Fruit fly (Drosophila melanogaster): ENCODE data around the gene CG18304.
A peak's percentile ranks its signal among the peaks of the same experiment; 100 is the strongest.

Gene CG18304

dm6 chr2L:6918517-6919202 is 24.0 kb downstream of the CG18304 start, which contains the start of gene nop5 (continued):
- no peak for TF ChIP-seq CG8319 (GFP tag; optimal IDR thresholded peaks at IDR 0.05)
- no peak for TF ChIP-seq CG16779 (tag; optimal IDR thresholded peaks at IDR 0.05)
- TF ChIP-seq CG6808 (GFP tag; optimal IDR thresholded peaks at IDR 0.05): no peak
- peak; percentile 47 for TF ChIP-seq Sox15 (GFP tag; optimal IDR thresholded peaks at IDR 0.05)
- no peak for TF ChIP-seq Hr39 (GFP tag; optimal IDR thresholded peaks at IDR 0.05)
- TF ChIP-seq svp (GFP tag): no peak
- TF ChIP-seq vri (GFP tag; optimal IDR thresholded peaks at IDR 0.05): no peak
- no peak for TF ChIP-seq Eip93F (GFP tag; optimal IDR thresholded peaks at IDR 0.05)
- no peak for TF ChIP-seq CG11762 (GFP tag; optimal IDR thresholded peaks at IDR 0.05; ENCODE audit: insufficient read depth)
- peak; percentile 29 for TF ChIP-seq lz (GFP tag; optimal IDR thresholded peaks at IDR 0.05)
- TF ChIP-seq CG10631 (GFP tag; optimal IDR thresholded peaks at IDR 0.05): no peak
- TF ChIP-seq CG15336 (GFP tag; IDR thresholded peaks at IDR 0.05): 0 out of 2 replicates have a peak, but pooled peaks have one; percentile 14
- peak; percentile 9; the same call in 1 of the 3 replicates for TF ChIP-seq CG6163 (GFP tag; IDR thresholded peaks at IDR 0.05)
- peak; percentile 60 for TF ChIP-seq CG32006 (GFP tag; optimal IDR thresholded peaks at IDR 0.05)

- TF ChIP-seq Sox15 (GFP tag; optimal IDR thresholded peaks at IDR 0.05) (no peak), topi (GFP tag; optimal IDR thresholded peaks at IDR 0.05) (no peak), CG6854 (GFP tag; optimal IDR thresholded peaks at IDR 0.05) (no peak), cyc (GFP tag; optimal IDR thresholded peaks at IDR 0.05) (no peak), CG10669 (GFP tag; optimal IDR thresholded peaks at IDR 0.05) (no peak), Hr4 (GFP tag; optimal IDR thresholded peaks at IDR 0.05) (no peak), Sox14 (GFP tag; optimal IDR thresholded peaks at IDR 0.05) (no peak), fd85E (GFP tag; optimal IDR thresholded peaks at IDR 0.05) (no peak), CG8119 (GFP tag; IDR thresholded peaks at IDR 0.05) (no peak), CG11902 (GFP tag; optimal IDR thresholded peaks at IDR 0.05) (no peak), CG6792 (GFP tag; optimal IDR thresholded peaks at IDR 0.05) (no peak), CG15336 (GFP tag; IDR thresholded peaks at IDR 0.05) (no peak), Blimp-1 (GFP tag; optimal IDR thresholded peaks at IDR 0.05) (no peak), pdm3 (GFP tag; optimal IDR thresholded peaks at IDR 0.05) (no peak), Ets96B (tag; optimal IDR thresholded peaks at IDR 0.05) (no peak), CG34406 (GFP tag; optimal IDR thresholded peaks at IDR 0.05) (no peak)
These were observed 26.3 kb downstream of the CG18304 start, which contains the start of gene CG32829 for dm6 chr2L:6916345-6916744. CG32829 (minus strand) TSS chr2L:6916445.

dm6 chr2L:6913964-6914363 is 28.6 kb downstream of the CG18304 start, which contains the start of gene Wee1:
Wee1 (minus strand) TSS chr2L:6914138.
- TF ChIP-seq dsx (GFP tag; optimal IDR thresholded peaks at IDR 0.05; ENCODE audit: poor library complexity, severe bottlenecking) (no peak), fd85E (GFP tag; optimal IDR thresholded peaks at IDR 0.05) (no peak), esn (GFP tag; optimal IDR thresholded peaks at IDR 0.05) (no peak), salr (GFP tag; optimal IDR thresholded peaks at IDR 0.05) (no peak), CG11762 (GFP tag; optimal IDR thresholded peaks at IDR 0.05; ENCODE audit: insufficient read depth) (no peak), CG32006 (GFP tag; optimal IDR thresholded peaks at IDR 0.05) (no peak), Blimp-1 (GFP tag; optimal IDR thresholded peaks at IDR 0.05) (no peak), CG11902 (GFP tag; optimal IDR thresholded peaks at IDR 0.05) (no peak), CG8319 (GFP tag; optimal IDR thresholded peaks at IDR 0.05) (no peak), CG3919 (GFP tag; optimal IDR thresholded peaks at IDR 0.05) (no peak), CG6808 (GFP tag; optimal IDR thresholded peaks at IDR 0.05) (no peak), acj6 (GFP tag; optimal IDR thresholded peaks at IDR 0.05) (no peak), Hr39 (GFP tag; optimal IDR thresholded peaks at IDR 0.05) (no peak)

- peak; percentile 39 for TF ChIP-seq esn (GFP tag; optimal IDR thresholded peaks at IDR 0.05)
- TF ChIP-seq CG31627 (GFP tag; optimal IDR thresholded peaks at IDR 0.05): peak; percentile 47
- TF ChIP-seq vri (GFP tag; optimal IDR thresholded peaks at IDR 0.05): no peak
These were observed 34.9 kb downstream of the CG18304 start, which contains the start of the genes Polr1F and Rat1 for dm6 chr2L:6907761-6908160. Polr1F (minus strand) TSS chr2L:6907844. Rat1 (plus strand) TSS chr2L:6908083.

Data from whole organism, prepupa.